Worm (Caenorhabditis elegans) whole organism, mixed stage, embryonic: ENCODE measurements around the gene srxa-9.
A peak's percentile ranks its signal among the peaks of the same experiment; 100 is the strongest.

Experiments
- M03D4.4 ChIP-seq: sonication (generic microtip); optimal IDR thresholded peaks from 2 replicates; lab custom pipeline; 2017; ENCODE audit warnings: mild to moderate bottlenecking, missing genetic modification characterization, missing compliant biosample characterization
- bed-3 ChIP-seq: fragments of 200-800 bp; sonication (Bioruptor generic); optimal IDR thresholded peaks from 3 replicates; lab custom pipeline; 2018; ENCODE audit warnings: mild to moderate bottlenecking, missing genetic modification characterization, moderate library complexity, missing compliant biosample characterization
- blmp-1 ChIP-seq: fragments of 150-350 bp; optimal IDR thresholded peaks from 2 replicates; lab custom pipeline; 2014; ENCODE audit warnings: missing biosample characterization, missing genetic modification characterization
- ceh-39 ChIP-seq: fragments of 150-350 bp; optimal IDR thresholded peaks from 2 replicates; lab custom pipeline; 2014; ENCODE audit warnings: missing biosample characterization, missing genetic modification characterization
- ceh-43 ChIP-seq: fragments of 200-800 bp; sonication (Bioruptor generic); optimal IDR thresholded peaks from 2 replicates; lab custom pipeline; 2018; ENCODE audit warnings: mild to moderate bottlenecking, missing genetic modification characterization, moderate library complexity, missing compliant biosample characterization
- ceh-83 ChIP-seq: fragments of 200-800 bp; sonication (Bioruptor generic); optimal IDR thresholded peaks from 2 replicates; lab custom pipeline; 2018; ENCODE audit warnings: mild to moderate bottlenecking, missing genetic modification characterization, missing compliant biosample characterization
- ces-1 ChIP-seq: fragments of 150-350 bp; optimal IDR thresholded peaks from 2 replicates; lab custom pipeline; 2014; ENCODE audit warnings: missing biosample characterization, missing genetic modification reagents, missing genetic modification characterization
- cnd-1 ChIP-seq: fragments of 200-800 bp; sonication (Bioruptor generic); optimal IDR thresholded peaks from 2 replicates; lab custom pipeline; 2018; ENCODE audit warnings: mild to moderate bottlenecking, missing genetic modification characterization, missing compliant biosample characterization
- drap-1 ChIP-seq: fragments of 200-800 bp; sonication (Bioruptor generic); optimal IDR thresholded peaks from 3 replicates; lab custom pipeline; 2018; ENCODE audit warnings: mild to moderate bottlenecking, missing genetic modification characterization, missing compliant biosample characterization
- elt-1 ChIP-seq: sonication (generic microtip); optimal IDR thresholded peaks from 2 replicates; lab custom pipeline; 2017; ENCODE audit warnings: missing genetic modification characterization, mild to moderate bottlenecking, missing compliant biosample characterization, antibody characterized with exemption, moderate library complexity, borderline replicate concordance; ENCODE audit not compliant: insufficient read depth
- elt-3 ChIP-seq: fragments of 150-350 bp; optimal IDR thresholded peaks from 2 replicates; lab custom pipeline; 2014; ENCODE audit warnings: missing biosample characterization, missing genetic modification characterization
- flh-1 ChIP-seq: fragments of 200-800 bp; sonication (Bioruptor generic); optimal IDR thresholded peaks from 2 replicates; lab custom pipeline; 2018; ENCODE audit warnings: mild to moderate bottlenecking, missing genetic modification characterization, moderate library complexity, missing compliant biosample characterization
- ham-2 ChIP-seq: fragments of 200-800 bp; sonication (Bioruptor generic); optimal IDR thresholded peaks from 2 replicates; lab custom pipeline; 2018; ENCODE audit warnings: mild to moderate bottlenecking, missing genetic modification characterization, missing compliant biosample characterization
- hlh-1 ChIP-seq: fragments of 150-350 bp; optimal IDR thresholded peaks from 2 replicates; lab custom pipeline; 2014; ENCODE audit warnings: missing biosample characterization, missing genetic modification reagents, missing genetic modification characterization
- lin-13 ChIP-seq: fragments of 150-350 bp; optimal IDR thresholded peaks from 2 replicates; lab custom pipeline; 2014; ENCODE audit warnings: missing biosample characterization, missing genetic modification characterization
- lin-32 ChIP-seq: fragments of 200-800 bp; sonication (Bioruptor generic); optimal IDR thresholded peaks from 2 replicates; lab custom pipeline; 2018; ENCODE audit warnings: mild to moderate bottlenecking, missing genetic modification characterization, missing compliant biosample characterization
- lsy-2 ChIP-seq: fragments of 150-350 bp; optimal IDR thresholded peaks from 2 replicates; lab custom pipeline; 2014; ENCODE audit warnings: missing biosample characterization, missing genetic modification characterization
- mep-1 ChIP-seq: fragments of 150-350 bp; optimal IDR thresholded peaks from 2 replicates; lab custom pipeline; 2017; ENCODE audit warnings: missing biosample characterization, missing genetic modification reagents, missing genetic modification characterization, inconsistent platforms
- mls-2 ChIP-seq: sonication (generic microtip); optimal IDR thresholded peaks from 2 replicates; lab custom pipeline; 2016; ENCODE audit warnings: mild to moderate bottlenecking, missing genetic modification characterization, moderate library complexity, missing compliant biosample characterization
- nhr-12 ChIP-seq: fragments of 150-350 bp; optimal IDR thresholded peaks from 2 replicates; lab custom pipeline; 2014; ENCODE audit warnings: missing biosample characterization, missing genetic modification characterization
- nhr-2 ChIP-seq: fragments of 150-350 bp; optimal IDR thresholded peaks from 2 replicates; lab custom pipeline; 2014; ENCODE audit warnings: missing biosample characterization, missing genetic modification characterization
- nhr-237 ChIP-seq: fragments of 150-350 bp; optimal IDR thresholded peaks from 2 replicates; lab custom pipeline; 2014; ENCODE audit warnings: missing biosample characterization, missing genetic modification characterization
- nhr-28 ChIP-seq: fragments of 150-350 bp; optimal IDR thresholded peaks from 2 replicates; lab custom pipeline; 2014; ENCODE audit warnings: missing biosample characterization, missing genetic modification characterization
- nhr-76 ChIP-seq: sonication (generic microtip); optimal IDR thresholded peaks from 2 replicates; lab custom pipeline; 2017; ENCODE audit warnings: missing biosample characterization, missing genetic modification characterization
- pha-4 ChIP-seq: fragments of 150-350 bp; optimal IDR thresholded peaks from 2 replicates; lab custom pipeline; 2018; ENCODE audit warnings: missing biosample characterization, missing genetic modification reagents, missing genetic modification characterization
- sem-2 ChIP-seq: fragments of 200-800 bp; sonication (Bioruptor generic); optimal IDR thresholded peaks from 2 replicates; lab custom pipeline; 2018; ENCODE audit warnings: mild to moderate bottlenecking, missing genetic modification characterization, missing compliant biosample characterization
- snpc-4 ChIP-seq: fragments of 150-350 bp; optimal IDR thresholded peaks from 2 replicates; lab custom pipeline; 2014; ENCODE audit warnings: missing biosample characterization, missing genetic modification characterization
- sptf-1 ChIP-seq: sonication (generic microtip); optimal IDR thresholded peaks from 2 replicates; lab custom pipeline; 2017; ENCODE audit warnings: mild to moderate bottlenecking, missing genetic modification characterization, moderate library complexity, missing compliant biosample characterization
- tbx-8 ChIP-seq: fragments of 200-800 bp; sonication (Bioruptor generic); optimal IDR thresholded peaks from 2 replicates; lab custom pipeline; 2018; ENCODE audit warnings: mild to moderate bottlenecking, missing genetic modification characterization, moderate library complexity, missing compliant biosample characterization
- unc-120 ChIP-seq: sonication (generic microtip); optimal IDR thresholded peaks from 2 replicates; lab custom pipeline; 2017; ENCODE audit warnings: missing genetic modification characterization, missing compliant biosample characterization; ENCODE audit not compliant: poor library complexity, severe bottlenecking
- unc-39 ChIP-seq: fragments of 150-350 bp; optimal IDR thresholded peaks from 2 replicates; lab custom pipeline; 2014; ENCODE audit warnings: missing biosample characterization, missing genetic modification characterization
- unc-62 ChIP-seq: fragments of 150-350 bp; optimal IDR thresholded peaks from 2 replicates; lab custom pipeline; 2014; ENCODE audit warnings: missing biosample characterization, missing genetic modification reagents, missing genetic modification characterization
- zip-8 ChIP-seq: fragments of 150-350 bp; optimal IDR thresholded peaks from 2 replicates; lab custom pipeline; 2014; ENCODE audit warnings: missing biosample characterization, missing genetic modification characterization
- ztf-11 ChIP-seq: fragments of 150-350 bp; optimal IDR thresholded peaks from 2 replicates; lab custom pipeline; 2014; ENCODE audit warnings: missing biosample characterization, missing genetic modification characterization

Gene srxa-9

ce11 chrX:15707366-15707892, 39.4 kb upstream of the srxa-9 start (continued):
- no peak for TF ChIP-seq flh-1 (GFP tag; lab: Kevin White, UChicago)

ce11 chrX:15707913-15708312, 38.9 kb upstream of the srxa-9 start, which contains the start of gene nhr-48:
TSS of gene nhr-48 (plus strand) at chrX:15708213.
- no peak for TF ChIP-seq lin-13 (tag; lab: Kevin White, UChicago)
- no peak for TF ChIP-seq drap-1 (GFP tag; lab: Kevin White, UChicago)
- no peak for TF ChIP-seq mep-1 (tag; lab: Kevin White, UChicago)
- TF ChIP-seq tbx-8 (GFP tag; lab: Kevin White, UChicago): no peak
- no peak for TF ChIP-seq hlh-1 (tag; lab: Kevin White, UChicago)
- no peak for TF ChIP-seq blmp-1 (tag; lab: Kevin White, UChicago)
- no peak for TF ChIP-seq ces-1 (GFP tag; lab: Kevin White, UChicago)
- no peak for TF ChIP-seq pha-4 (tag; lab: Kevin White, UChicago)
- no peak for TF ChIP-seq ceh-83 (GFP tag; lab: Kevin White, UChicago)

- TF ChIP-seq nhr-237 (tag; lab: Kevin White, UChicago) (no peak), ham-2 (peak; percentile 13)
Measured at ce11 chrX:15709594-15709993, 37.2 kb upstream of the srxa-9 start.

- TF ChIP-seq tbx-8 (GFP tag; lab: Kevin White, UChicago) (no peak), elt-1 (tag; lab: Kevin White, UChicago) (peak; percentile 70), ham-2 (peak; percentile 42)
Measured at ce11 chrX:15713189-15713588, 33.6 kb upstream of the srxa-9 start.

- TF ChIP-seq nhr-76 (tag; lab: Kevin White, UChicago): no peak
- TF ChIP-seq bed-3 (GFP tag; lab: Kevin White, UChicago): no peak
- TF ChIP-seq unc-39 (tag; lab: Kevin White, UChicago): no peak
- TF ChIP-seq unc-62: no peak
- TF ChIP-seq flh-1 (GFP tag; lab: Kevin White, UChicago): no peak
- TF ChIP-seq lin-32 (GFP tag; lab: Kevin White, UChicago): no peak
- TF ChIP-seq zip-8 (tag; lab: Kevin White, UChicago): no peak
- TF ChIP-seq mep-1 (tag; lab: Kevin White, UChicago): no peak
- no peak for TF ChIP-seq pha-4 (tag; lab: Kevin White, UChicago)
- no peak for TF ChIP-seq drap-1 (GFP tag; lab: Kevin White, UChicago)
- TF ChIP-seq elt-1 (tag; lab: Kevin White, UChicago): no peak
- TF ChIP-seq nhr-237 (tag; lab: Kevin White, UChicago): no peak
- no peak for TF ChIP-seq nhr-2
- TF ChIP-seq sptf-1 (tag; lab: Kevin White, UChicago): no peak
- TF ChIP-seq elt-3: no peak
- no peak for TF ChIP-seq unc-120 (tag; lab: Kevin White, UChicago)
- no peak for TF ChIP-seq snpc-4
Measured at ce11 chrX:15716971-15717370, 29.8 kb upstream of the srxa-9 start.

ce11 chrX:15718325-15718724, 28.5 kb upstream of the srxa-9 start, which contains the start of gene ZK662.6:
TSS of gene ZK662.6 (plus strand) at chrX:15718625.
- no peak for TF ChIP-seq cnd-1 (tag; lab: Kevin White, UChicago)
- no peak for TF ChIP-seq elt-3
- TF ChIP-seq sptf-1 (tag; lab: Kevin White, UChicago): no peak
- TF ChIP-seq flh-1 (GFP tag; lab: Kevin White, UChicago): no peak
- no peak for TF ChIP-seq M03D4.4
- TF ChIP-seq unc-39 (tag; lab: Kevin White, UChicago): no peak
- no peak for TF ChIP-seq lin-32 (GFP tag; lab: Kevin White, UChicago)
- no peak for TF ChIP-seq elt-1 (tag; lab: Kevin White, UChicago)
- no peak for TF ChIP-seq blmp-1 (tag; lab: Kevin White, UChicago)
- TF ChIP-seq ceh-39: no peak

- TF ChIP-seq blmp-1 (tag; lab: Kevin White, UChicago) (no peak), nhr-76 (tag; lab: Kevin White, UChicago) (no peak), ztf-11 (tag; lab: Kevin White, UChicago) (no peak), snpc-4 (no peak), nhr-28 (tag; lab: Kevin White, UChicago) (no peak), nhr-12 (tag; lab: Kevin White, UChicago) (no peak), lsy-2 (tag; lab: Kevin White, UChicago) (no peak), lin-32 (GFP tag; lab: Kevin White, UChicago) (no peak), pha-4 (tag; lab: Kevin White, UChicago) (no peak), ceh-43 (GFP tag; lab: Kevin White, UChicago) (no peak), sem-2 (GFP tag; lab: Kevin White, UChicago) (no peak), unc-120 (tag; lab: Kevin White, UChicago) (no peak), nhr-2 (no peak), unc-62 (no peak), ceh-39 (no peak), mls-2 (tag; lab: Kevin White, UChicago) (no peak), sptf-1 (tag; lab: Kevin White, UChicago) (no peak)
Measured at ce11 chrX:15721346-15721745, 25.5 kb upstream of the srxa-9 start, which contains the start of gene ZK662.5. TSS of gene ZK662.5 (plus strand) at chrX:15721646.
